Fruit fly (Drosophila melanogaster) whole organism, pupa: ENCODE measurements around the gene mora.

Experiments used
- CG10348 ChIP-seq: fragments of 200-800 bp; sonication (Bioruptor generic); IDR thresholded peaks from 2 replicates; pipeline ENCODE4 v1.3.6; 2022; ENCODE audit warnings: missing biosample characterization, missing genetic modification characterization
- CG12605 ChIP-seq: fragments of 200-800 bp; sonication (Bioruptor generic); IDR thresholded peaks from 2 replicates; pipeline ENCODE4 v1.3.6; 2022; ENCODE audit warnings: missing biosample characterization, missing genetic modification characterization
- CG13204 ChIP-seq: fragments of 200-800 bp; sonication (Bioruptor generic); optimal IDR thresholded peaks from 2 replicates; lab custom pipeline; 2018; ENCODE audit warnings: missing biosample characterization, mild to moderate bottlenecking, missing genetic modification characterization, moderate library complexity
- CG14655 ChIP-seq: fragments of 200-800 bp; sonication (Bioruptor generic); optimal IDR thresholded peaks from 3 replicates; lab custom pipeline; 2017; ENCODE audit warnings: mild to moderate bottlenecking, missing biosample characterization, missing genetic modification reagents, missing genetic modification characterization
- CG15710 ChIP-seq: fragments of 200-800 bp; sonication (Bioruptor generic); optimal IDR thresholded peaks from 2 replicates; lab custom pipeline; 2018; ENCODE audit warnings: missing biosample characterization, mild to moderate bottlenecking, missing genetic modification characterization, moderate library complexity
- CG17806 ChIP-seq: fragments of 200-800 bp; sonication (Bioruptor generic); optimal IDR thresholded peaks from 2 replicates; lab custom pipeline; 2018; ENCODE audit warnings: missing biosample characterization, mild to moderate bottlenecking, missing genetic modification characterization, moderate library complexity
- CG32121 ChIP-seq: fragments of 200-800 bp; sonication (Bioruptor generic); IDR thresholded peaks from 2 replicates; pipeline ENCODE4 v1.3.6; 2022; ENCODE audit warnings: missing biosample characterization, missing genetic modification characterization
- CG34367 ChIP-seq: fragments of 200-800 bp; sonication (Bioruptor generic); optimal IDR thresholded peaks from 2 replicates; lab custom pipeline; 2018; ENCODE audit warnings: missing biosample characterization, mild to moderate bottlenecking, missing genetic modification characterization
- CG4496 ChIP-seq: fragments of 200-800 bp; sonication (Bioruptor generic); IDR thresholded peaks from 3 replicates; pipeline ENCODE4 v1.3.6; 2022; ENCODE audit warnings: missing biosample characterization, missing genetic modification characterization
- CG8159 ChIP-seq: fragments of 200-800 bp; sonication (Bioruptor generic); optimal IDR thresholded peaks from 3 replicates; lab custom pipeline; 2018; ENCODE audit warnings: missing biosample characterization, mild to moderate bottlenecking, missing genetic modification characterization, moderate library complexity
- CG8301 ChIP-seq: fragments of 200-800 bp; sonication (Bioruptor generic); optimal IDR thresholded peaks from 2 replicates; lab custom pipeline; 2018; ENCODE audit warnings: missing biosample characterization, mild to moderate bottlenecking, missing genetic modification characterization
- CG9948 ChIP-seq: fragments of 200-800 bp; sonication (Bioruptor generic); optimal IDR thresholded peaks from 2 replicates; lab custom pipeline; 2018; ENCODE audit warnings: missing biosample characterization, mild to moderate bottlenecking, missing genetic modification characterization, moderate library complexity
- D1 ChIP-seq: fragments of 200-800 bp; sonication (Bioruptor generic); optimal IDR thresholded peaks from 2 replicates; lab custom pipeline; 2018; ENCODE audit warnings: missing biosample characterization, mild to moderate bottlenecking, missing genetic modification characterization, moderate library complexity
- EcR ChIP-seq: fragments of 200-800 bp; sonication (Bioruptor generic); optimal IDR thresholded peaks from 3 replicates; lab custom pipeline; 2019; ENCODE audit warnings: missing biosample characterization, missing genetic modification characterization, mild to moderate bottlenecking, moderate library complexity, missing genetic modification reagents
- Ets98B ChIP-seq: fragments of 200-800 bp; sonication (Bioruptor generic); IDR thresholded peaks from 2 replicates; pipeline ENCODE4 v1.3.6; 2022; ENCODE audit warnings: missing biosample characterization, missing genetic modification characterization
- Pif1A ChIP-seq: fragments of 200-800 bp; sonication (Bioruptor generic); optimal IDR thresholded peaks from 3 replicates; lab custom pipeline; 2016; ENCODE audit warnings: missing biosample characterization, missing genetic modification characterization
- Pif1B ChIP-seq: fragments of 200-800 bp; sonication (Bioruptor generic); optimal IDR thresholded peaks from 3 replicates; lab custom pipeline; 2016; ENCODE audit warnings: missing biosample characterization, missing genetic modification characterization
- Snoo ChIP-seq: fragments of 200-800 bp; sonication (Bioruptor generic); optimal IDR thresholded peaks from 3 replicates; lab custom pipeline; 2017; ENCODE audit warnings: missing biosample characterization, mild to moderate bottlenecking, missing genetic modification characterization, inconsistent platforms
- fd96Ca ChIP-seq: fragments of 200-800 bp; sonication (Bioruptor generic); IDR thresholded peaks from 3 replicates; pipeline ENCODE4 v1.3.6; 2022; ENCODE audit warnings: missing biosample characterization, missing genetic modification characterization
- gl ChIP-seq: fragments of 200-800 bp; sonication (Bioruptor generic); optimal IDR thresholded peaks from 2 replicates; lab custom pipeline; 2018; ENCODE audit warnings: missing biosample characterization, mild to moderate bottlenecking, missing genetic modification characterization
- rn ChIP-seq: fragments of 200-800 bp; sonication (Bioruptor generic); IDR thresholded peaks from 2 replicates; pipeline ENCODE4 v1.3.6; 2022; ENCODE audit warnings: missing biosample characterization, missing genetic modification characterization

mora gene

DNA sequence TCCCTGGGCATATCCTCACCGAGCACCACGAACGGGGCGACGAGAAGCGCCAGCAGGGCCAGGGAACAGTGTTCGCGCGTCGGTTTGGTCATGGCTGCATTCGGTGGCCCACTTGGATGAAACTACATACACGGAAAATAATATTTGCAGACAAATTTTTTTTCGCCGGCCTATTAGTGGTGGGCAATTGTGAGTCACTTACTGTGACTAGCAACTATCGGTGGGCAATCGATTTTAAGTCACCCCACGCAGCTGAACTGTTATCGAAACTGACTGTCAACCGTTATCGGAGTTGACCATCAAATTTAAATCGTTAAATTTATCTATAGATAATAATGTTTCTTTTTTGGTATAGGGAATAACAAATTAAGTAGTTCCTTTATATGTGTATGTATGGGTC lies 16.8 kb upstream of the mora start, which contains the start of gene CG5510:
CG5510 (minus strand) TSS at position 201 of the 400 bp plus-strand sequence.
- TF ChIP-seq CG4496 (GFP tag; lab: Robert Waterston, UW) (peak; percentile 39; the same call in 1 of the 3 replicates), CG15710 (tag; lab: Kevin White, UChicago) (peak; percentile 3), CG8159 (no peak)

DNA sequence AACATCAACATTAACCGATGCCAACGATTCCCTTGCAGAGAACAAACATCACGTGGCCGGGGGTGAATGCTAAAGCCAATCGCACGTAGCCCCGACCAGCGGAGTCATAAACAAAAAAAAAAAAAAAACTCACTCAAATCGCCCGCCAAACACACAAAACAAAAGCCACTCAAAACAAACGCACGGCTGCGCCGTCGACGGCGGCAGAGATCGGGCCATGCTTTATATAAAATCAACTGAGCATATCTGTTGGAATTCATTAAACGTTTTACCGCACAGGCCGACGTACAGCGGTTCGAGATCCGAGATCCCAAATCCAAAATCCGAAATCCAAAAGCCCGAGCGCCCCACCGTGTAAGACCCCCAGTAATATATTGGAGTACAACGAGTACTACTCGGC lies 13.8 kb upstream of the mora start, which contains the start of gene CG13606:
CG13606 (plus strand) TSS at position 250 of the 400 bp plus-strand sequence.
- peak; percentile 11; the same call in 1 of the 3 replicates for TF ChIP-seq CG4496 (GFP tag; lab: Robert Waterston, UW)
- TF ChIP-seq Snoo (tag; lab: Kevin White, UChicago) = no peak

DNA sequence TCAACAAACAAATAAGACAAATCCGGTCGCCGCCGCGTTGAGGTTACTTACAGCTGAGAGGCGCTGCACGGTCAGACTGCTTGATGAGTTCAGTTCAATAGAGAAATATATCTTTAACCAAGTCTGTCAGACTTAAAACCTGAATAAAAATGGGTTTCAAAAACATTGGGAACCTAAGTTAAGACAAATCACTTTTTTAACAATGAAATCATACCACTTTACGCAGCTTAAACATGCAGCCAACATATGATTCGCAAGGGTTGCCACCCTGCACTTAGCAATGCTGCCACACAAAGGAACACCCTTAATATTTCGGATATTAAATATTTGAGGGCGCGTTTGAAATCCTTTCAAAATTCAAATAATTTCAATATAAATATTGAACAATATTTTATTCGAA lies 2.5 kb downstream of the mora start, which contains the start of gene CG5515:
CG5515 (minus strand) TSS at position 278 of the 400 bp plus-strand sequence.
- peak; percentile 61; the same call in 2 of the 3 replicates for TF ChIP-seq CG4496 (GFP tag; lab: Robert Waterston, UW)
- TF ChIP-seq CG32121 (GFP tag; lab: Robert Waterston, UW) = peak; percentile 77
- TF ChIP-seq CG14655 (GFP tag; lab: Kevin White, UChicago) = no peak
- TF ChIP-seq D1 = no peak
- TF ChIP-seq CG15710 (tag; lab: Kevin White, UChicago) = peak; percentile 57
- no peak for TF ChIP-seq CG9948 (tag; lab: Kevin White, UChicago)
- no peak for TF ChIP-seq CG8159
- TF ChIP-seq Ets98B = peak; percentile 81
- TF ChIP-seq fd96Ca (GFP tag; lab: Robert Waterston, UW) = peak; percentile 91
- peak; percentile 33 for TF ChIP-seq Pif1B (GFP tag; lab: Kevin White, UChicago)
- peak; percentile 26 for TF ChIP-seq CG34367 (tag; lab: Kevin White, UChicago)
- TF ChIP-seq CG8301 (tag; lab: Kevin White, UChicago) = peak; percentile 38
- TF ChIP-seq CG17806 (tag; lab: Kevin White, UChicago) = peak; percentile 18

DNA sequence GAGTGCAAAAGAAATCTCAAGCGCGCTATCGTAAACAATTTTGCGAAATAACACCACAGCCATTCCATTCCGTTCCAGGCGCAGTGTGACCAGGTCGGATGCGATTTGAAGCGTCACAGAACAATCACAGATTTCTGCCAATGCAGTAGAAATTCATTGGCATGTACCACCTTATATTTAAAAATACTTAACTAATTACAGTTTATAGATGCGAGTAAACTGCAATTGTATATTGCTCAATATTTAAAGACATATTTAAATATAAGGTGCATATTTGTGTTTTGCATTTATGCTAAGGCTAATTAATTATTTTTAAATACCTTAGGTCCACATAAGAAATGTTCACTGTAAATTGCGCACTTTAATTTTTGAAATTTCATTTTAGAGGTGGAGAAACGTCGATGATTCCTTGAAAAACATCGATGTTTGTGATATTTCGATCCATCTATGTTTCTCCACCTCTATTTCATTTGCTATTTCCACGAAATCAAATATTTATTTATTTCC lies 7.3 kb downstream of the mora start, which contains the start of the genes SMC6 and CG6204:
SMC6 (minus strand) TSS at position 51 of the 507 bp plus-strand sequence.
CG6204 (plus strand) TSS at position 460 of the 507 bp plus-strand sequence.
- peak; percentile 94 for TF ChIP-seq Snoo (tag; lab: Kevin White, UChicago)
- no peak for TF ChIP-seq Pif1A (GFP tag; lab: Kevin White, UChicago)
- peak; percentile 94 for TF ChIP-seq CG32121 (GFP tag; lab: Robert Waterston, UW)
- no peak for TF ChIP-seq CG14655 (GFP tag; lab: Kevin White, UChicago)
- TF ChIP-seq D1 = no peak
- peak; percentile 96 for TF ChIP-seq CG15710 (tag; lab: Kevin White, UChicago)
- peak; percentile 90 for TF ChIP-seq gl (tag; lab: Kevin White, UChicago)
- TF ChIP-seq CG13204 (GFP tag; lab: Kevin White, UChicago) = no peak
- peak; percentile 94 for TF ChIP-seq CG34367 (tag; lab: Kevin White, UChicago)
- TF ChIP-seq CG8159 = peak; percentile 97
- peak; percentile 90 for TF ChIP-seq CG10348 (GFP tag; lab: Robert Waterston, UW)
- peak; percentile 83 for TF ChIP-seq rn (GFP tag; lab: Robert Waterston, UW)
- no peak for TF ChIP-seq EcR (GFP tag; lab: Kevin White, UChicago)
- TF ChIP-seq CG8301 (tag; lab: Kevin White, UChicago) = peak; percentile 95
- peak; percentile 96 for TF ChIP-seq CG17806 (tag; lab: Kevin White, UChicago)
- peak; percentile 93 for TF ChIP-seq Ets98B
- peak; percentile 97 for TF ChIP-seq CG4496 (GFP tag; lab: Robert Waterston, UW)
- peak; percentile 97 for TF ChIP-seq CG9948 (tag; lab: Kevin White, UChicago)
- peak; percentile 88 for TF ChIP-seq Pif1B (GFP tag; lab: Kevin White, UChicago)
- peak; percentile 90 for TF ChIP-seq CG12605
- peak; percentile 54; the same call in 2 of the 3 replicates for TF ChIP-seq fd96Ca (GFP tag; lab: Robert Waterston, UW)
- TF ChIP-seq, all 21 proteins: peak for 16

DNA sequence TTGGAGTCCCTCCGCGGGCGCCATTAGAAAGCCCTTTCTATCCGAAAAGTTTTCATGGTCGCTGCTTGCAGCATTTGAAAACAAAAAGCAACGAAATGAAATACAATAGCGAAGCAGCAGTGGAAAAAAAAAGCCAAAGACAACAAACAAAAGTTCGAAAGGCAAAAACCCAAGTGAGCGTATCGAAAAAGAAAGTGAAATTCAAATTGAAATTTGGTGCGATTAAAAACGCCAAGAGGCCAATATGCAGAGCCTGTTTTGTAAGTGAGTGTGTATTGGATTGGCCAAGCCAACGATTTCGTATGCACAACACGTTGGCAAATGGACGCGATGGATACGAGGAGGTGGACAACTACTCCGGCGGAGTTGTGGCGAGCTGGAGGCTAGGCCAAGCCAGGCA lies 16.6 kb downstream of the mora start:
- TF ChIP-seq gl (tag; lab: Kevin White, UChicago) (no peak), D1 (no peak), fd96Ca (GFP tag; lab: Robert Waterston, UW) (no peak), rn (GFP tag; lab: Robert Waterston, UW) (no peak), Ets98B (no peak), CG10348 (GFP tag; lab: Robert Waterston, UW) (no peak), EcR (GFP tag; lab: Kevin White, UChicago) (no peak), Pif1B (GFP tag; lab: Kevin White, UChicago) (no peak), CG8301 (tag; lab: Kevin White, UChicago) (no peak), Snoo (tag; lab: Kevin White, UChicago) (no peak), CG4496 (GFP tag; lab: Robert Waterston, UW) (no peak), CG9948 (tag; lab: Kevin White, UChicago) (no peak), CG8159 (no peak), CG32121 (GFP tag; lab: Robert Waterston, UW) (no peak), CG14655 (GFP tag; lab: Kevin White, UChicago) (no peak)

DNA sequence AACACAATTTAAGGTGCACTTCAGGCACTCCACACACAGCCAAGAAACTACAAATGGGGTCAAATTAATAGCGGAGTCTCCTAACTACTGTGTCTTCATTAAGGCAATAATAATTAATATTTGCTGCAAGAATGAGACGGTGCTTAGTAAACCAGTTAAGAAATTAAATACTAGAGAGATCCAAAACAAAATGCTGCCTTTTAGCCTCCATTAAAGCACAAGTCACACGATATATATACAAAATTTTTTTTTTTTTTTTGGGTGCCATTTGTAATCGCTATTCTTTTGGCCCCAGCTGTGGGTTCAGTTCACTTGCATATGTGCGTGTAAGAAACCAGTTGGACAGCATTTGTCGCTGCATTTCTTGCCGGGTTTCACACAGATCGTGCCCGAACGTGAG lies 17.3 kb downstream of the mora start:
- TF ChIP-seq rn (GFP tag; lab: Robert Waterston, UW) (0 out of 2 replicates have a peak, but pooled peaks have one; percentile 18), CG12605 (peak; percentile 44), D1 (no peak), Snoo (tag; lab: Kevin White, UChicago) (peak; percentile 80), CG8301 (tag; lab: Kevin White, UChicago) (peak; percentile 84), Ets98B (peak; percentile 76), CG13204 (GFP tag; lab: Kevin White, UChicago) (peak; percentile 10), CG14655 (GFP tag; lab: Kevin White, UChicago) (peak; percentile 87), gl (tag; lab: Kevin White, UChicago) (peak; percentile 37), CG8159 (peak; percentile 81), CG10348 (GFP tag; lab: Robert Waterston, UW) (peak; percentile 13; the same call in 1 of the 2 replicates), CG32121 (GFP tag; lab: Robert Waterston, UW) (peak; percentile 84), CG34367 (tag; lab: Kevin White, UChicago) (peak; percentile 61), Pif1A (GFP tag; lab: Kevin White, UChicago) (peak; percentile 83), CG17806 (tag; lab: Kevin White, UChicago) (peak; percentile 73), CG4496 (GFP tag; lab: Robert Waterston, UW) (peak; percentile 83), EcR (GFP tag; lab: Kevin White, UChicago) (peak; percentile 46), CG9948 (tag; lab: Kevin White, UChicago) (peak; percentile 78), fd96Ca (GFP tag; lab: Robert Waterston, UW) (peak; percentile 88), Pif1B (GFP tag; lab: Kevin White, UChicago) (peak; percentile 84), CG15710 (tag; lab: Kevin White, UChicago) (peak; percentile 82)
